Worm (Caenorhabditis elegans): ENCODE measurements around the gene Y32F6B.1.
"Not testable (repeated sequence)": the region's sequence is repeated elsewhere in the genome, so short reads cannot be mapped to it uniquely, and the experiment has no call there.

- TF ChIP-seq flt-1 (GFP tag; IDR thresholded peaks at IDR 0.05): peak; percentile 90
- TF ChIP-seq ztf-29 (GFP tag; IDR thresholded peaks at IDR 0.05); med-1 (GFP tag; optimal IDR thresholded peaks at IDR 0.05; ENCODE audit: insufficient read depth); cog-1 (tag; optimal IDR thresholded peaks at IDR 0.05): not testable (repeated sequence)
Observed at ce11 chrV:10450355-10450754, 34.2 kb downstream of the Y32F6B.1 start.
